Fruit fly (Drosophila melanogaster): Measurements from ENCODE around the gene BobA.

- TF ChIP-seq Dref (GFP tag; IDR thresholded peaks at IDR 0.05) (no peak), CG8359 (GFP tag; optimal IDR thresholded peaks at IDR 0.05; ENCODE audit: borderline replicate concordance) (no peak), NC2α (GFP tag; optimal IDR thresholded peaks at IDR 0.05) (no peak), NC2β (GFP tag; optimal IDR thresholded peaks at IDR 0.05) (no peak), CG8765 (GFP tag; IDR thresholded peaks at IDR 0.05) (no peak), Hr78 (GFP tag; optimal IDR thresholded peaks at IDR 0.05) (no peak)
These were observed 33.4 kb upstream of the BobA start, which contains the start of gene CG3349 for dm6 chr3L:14979332-14979731.
